Worm (Caenorhabditis elegans) whole organism, early embryonic: Measurements from ENCODE around the gene nlp-63.

Experiments used
- ama-1 ChIP-seq: fragments of 150-350 bp; optimal IDR thresholded peaks from 2 replicates; lab custom pipeline; 2014
- hnd-1 ChIP-seq: sonication (generic microtip); optimal IDR thresholded peaks from 2 replicates; lab custom pipeline; 2016; ENCODE audit warnings: missing genetic modification characterization, missing compliant biosample characterization
- tbx-11 ChIP-seq: fragments of 200-800 bp; sonication (Bioruptor generic); IDR thresholded peaks from 2 replicates; pipeline ENCODE4 v1.3.6; 2022; ENCODE audit warnings: missing genetic modification characterization, missing compliant biosample characterization

ce11 chrII:10198486-10198885 lies 43.3 kb downstream of the nlp-63 start:
- TF ChIP-seq ama-1 (lab: Kevin White, UChicago) (no peak), hnd-1 (tag; lab: Kevin White, UChicago) (no peak), tbx-11 (GFP tag; lab: Robert Waterston, UW) (no peak)
